Fruit fly (Drosophila melanogaster) S2 (cell line): ENCODE results near the gene mRpL38.

Source experiments
- CG8478 ChIP-seq: fragments of >200 bp; optimal IDR thresholded peaks from 2 replicates; lab custom pipeline; 2018
- CTCF ChIP-seq, 2 experiments: fragments of >200 bp; optimal IDR thresholded peaks; 2 replicates each; lab custom pipeline; 2018

mRpL38 gene

dm6 chrX:14212147-14212792, 13.8 kb upstream of the mRpL38 start:
- TF ChIP-seq CTCF (optimal IDR thresholded peaks at IDR 0.05; lab: Kevin White, UChicago) (no peak), CG8478 (lab: Kevin White, UChicago) (no peak)

- TF ChIP-seq CG8478 (lab: Kevin White, UChicago) (no peak), CTCF (optimal IDR thresholded peaks at IDR 0.05; lab: Kevin White, UChicago) (no peak)
These were observed 12.5 kb upstream of the mRpL38 start for dm6 chrX:14213509-14214154.

- TF ChIP-seq CG8478 (lab: Kevin White, UChicago) = no peak
- TF ChIP-seq CTCF (optimal IDR thresholded peaks at IDR 0.05; lab: Kevin White, UChicago) = no peak
These were observed 11.3 kb upstream of the mRpL38 start for dm6 chrX:14214505-14215449.

dm6 chrX:14215834-14216233, 10.3 kb upstream of the mRpL38 start:
- TF ChIP-seq CTCF (optimal IDR thresholded peaks at IDR 0.05; lab: Kevin White, UChicago) = no peak
- no peak for TF ChIP-seq CG8478 (lab: Kevin White, UChicago)

dm6 chrX:14216844-14217243, 9.2 kb upstream of the mRpL38 start:
- TF ChIP-seq CTCF (optimal IDR thresholded peaks at IDR 0.05; lab: Kevin White, UChicago) = no peak
- no peak for TF ChIP-seq CG8478 (lab: Kevin White, UChicago)

dm6 chrX:14218045-14218483, 8.0 kb upstream of the mRpL38 start:
- no peak for TF ChIP-seq CTCF (optimal IDR thresholded peaks at IDR 0.05; lab: Kevin White, UChicago)
- no peak for TF ChIP-seq CG8478 (lab: Kevin White, UChicago)

- TF ChIP-seq CG8478 (lab: Kevin White, UChicago) (no peak), CTCF (optimal IDR thresholded peaks at IDR 0.05; lab: Kevin White, UChicago) (no peak)
These were observed 4.9 kb upstream of the mRpL38 start for dm6 chrX:14221182-14221581.

dm6 chrX:14221995-14222394, 4.1 kb upstream of the mRpL38 start:
- no peak for TF ChIP-seq CG8478 (lab: Kevin White, UChicago)

- TF ChIP-seq CG8478 (lab: Kevin White, UChicago) (no peak), CTCF (optimal IDR thresholded peaks at IDR 0.05; lab: Kevin White, UChicago) (no peak)
These were observed 424 bp upstream of the mRpL38 start, which contains the start of gene CG11674 for dm6 chrX:14225665-14226064. CG11674 (minus strand) TSS chrX:14225879.

- no peak for TF ChIP-seq CG8478 (lab: Kevin White, UChicago)
- TF ChIP-seq CTCF (optimal IDR thresholded peaks at IDR 0.05; lab: Kevin White, UChicago) = no peak
These were observed 954 bp downstream of the mRpL38 start for dm6 chrX:14227043-14227442.

dm6 chrX:14233843-14234337, 7.8 kb downstream of the mRpL38 start, which contains the start of gene CG42271:
CG42271 (minus strand) TSS chrX:14234066.
- no peak for TF ChIP-seq CG8478 (lab: Kevin White, UChicago)
- TF ChIP-seq CTCF (optimal IDR thresholded peaks at IDR 0.05; lab: Kevin White, UChicago) = no peak

- no peak for TF ChIP-seq CTCF (optimal IDR thresholded peaks at IDR 0.05; lab: Kevin White, UChicago)
- TF ChIP-seq CG8478 (lab: Kevin White, UChicago) = no peak
These were observed 8.4 kb downstream of the mRpL38 start for dm6 chrX:14234468-14234867.

dm6 chrX:14237873-14238394, 11.8 kb downstream of the mRpL38 start, which contains the start of the genes Fbxl4 and Dus2:
Fbxl4 (minus strand) TSS chrX:14237923.
Dus2 (plus strand) TSS chrX:14237988.
- no peak for TF ChIP-seq CG8478 (lab: Kevin White, UChicago)
- TF ChIP-seq CTCF (optimal IDR thresholded peaks at IDR 0.05; lab: Kevin White, UChicago) = no peak

- TF ChIP-seq CTCF (optimal IDR thresholded peaks at IDR 0.05; lab: Kevin White, UChicago) = no peak
- TF ChIP-seq CG8478 (lab: Kevin White, UChicago) = no peak
These were observed 16.4 kb downstream of the mRpL38 start, which contains the start of gene mRNA-cap for dm6 chrX:14242479-14242878. mRNA-cap (minus strand) TSS chrX:14242822.
